Worm (Caenorhabditis elegans) whole organism, late embryonic: ENCODE measurements around the gene gen-1.

ENCODE experiments used
- C08G9.2 ChIP-seq: sonication (generic microtip); optimal IDR thresholded peaks from 2 replicates; lab custom pipeline; 2016; ENCODE audit warnings: mild to moderate bottlenecking, missing genetic modification characterization, moderate library complexity, missing compliant biosample characterization
- F13H6.1 ChIP-seq: sonication (generic microtip); optimal IDR thresholded peaks from 2 replicates; lab custom pipeline; 2016; ENCODE audit warnings: missing genetic modification characterization, missing compliant biosample characterization
- K02D7.2 ChIP-seq: sonication (generic microtip); optimal IDR thresholded peaks from 2 replicates; lab custom pipeline; 2017; ENCODE audit warnings: mild to moderate bottlenecking, missing genetic modification characterization, missing compliant biosample characterization
- T23F11.4 ChIP-seq: fragments of 200-800 bp; sonication (Bioruptor generic); optimal IDR thresholded peaks from 2 replicates; lab custom pipeline; 2018; ENCODE audit warnings: mild to moderate bottlenecking, missing genetic modification characterization, missing compliant biosample characterization
- Y22D7AL.16 ChIP-seq: sonication (generic microtip); optimal IDR thresholded peaks from 2 replicates; lab custom pipeline; 2016; ENCODE audit warnings: missing genetic modification characterization, missing compliant biosample characterization
- ahr-1 ChIP-seq: sonication (generic microtip); optimal IDR thresholded peaks from 2 replicates; lab custom pipeline; 2016; ENCODE audit warnings: missing genetic modification characterization, missing compliant biosample characterization
- ceh-30 ChIP-seq: fragments of 150-350 bp; optimal IDR thresholded peaks from 2 replicates; lab custom pipeline; 2014; ENCODE audit warnings: missing biosample characterization, missing genetic modification characterization
- ceh-45 ChIP-seq: fragments of 200-800 bp; sonication (Bioruptor generic); IDR thresholded peaks from 2 replicates; pipeline ENCODE4 v1.3.6; 2022; ENCODE audit warnings: missing genetic modification reagents, missing genetic modification characterization, missing compliant biosample characterization
- ceh-9 ChIP-seq: sonication (generic microtip); optimal IDR thresholded peaks from 2 replicates; lab custom pipeline; 2016; ENCODE audit warnings: mild to moderate bottlenecking, missing genetic modification characterization, inconsistent platforms, missing compliant biosample characterization
- che-1 ChIP-seq: sonication (generic microtip); optimal IDR thresholded peaks from 2 replicates; lab custom pipeline; 2016; ENCODE audit warnings: mild to moderate bottlenecking, missing genetic modification characterization, missing compliant biosample characterization
- elt-2 ChIP-seq: sonication (generic microtip); optimal IDR thresholded peaks from 2 replicates; lab custom pipeline; 2016; ENCODE audit warnings: missing genetic modification reagents, missing genetic modification characterization, missing compliant biosample characterization
- ets-4 ChIP-seq: sonication (generic microtip); optimal IDR thresholded peaks from 2 replicates; lab custom pipeline; 2016; ENCODE audit warnings: missing genetic modification characterization, missing compliant biosample characterization
- fkh-6 ChIP-seq: sonication (generic microtip); optimal IDR thresholded peaks from 2 replicates; lab custom pipeline; 2016; ENCODE audit warnings: missing genetic modification characterization, missing compliant biosample characterization
- gmeb-2 ChIP-seq: sonication (generic microtip); optimal IDR thresholded peaks from 2 replicates; lab custom pipeline; 2016; ENCODE audit warnings: missing genetic modification characterization, inconsistent platforms, missing compliant biosample characterization
- hlh-15 ChIP-seq: sonication (generic microtip); optimal IDR thresholded peaks from 2 replicates; lab custom pipeline; 2016; ENCODE audit warnings: missing genetic modification characterization, missing compliant biosample characterization
- hlh-6 ChIP-seq: sonication (generic microtip); optimal IDR thresholded peaks from 2 replicates; lab custom pipeline; 2016; ENCODE audit warnings: missing genotype, missing genetic modification characterization, missing compliant biosample characterization
- lim-6 ChIP-seq: sonication (generic microtip); optimal IDR thresholded peaks from 2 replicates; lab custom pipeline; 2016; ENCODE audit warnings: missing genetic modification characterization, missing compliant biosample characterization
- mec-3 ChIP-seq: sonication (generic microtip); optimal IDR thresholded peaks from 2 replicates; lab custom pipeline; 2016; ENCODE audit warnings: borderline replicate concordance, missing genetic modification characterization, missing compliant biosample characterization
- nhr-11 ChIP-seq: fragments of 150-350 bp; optimal IDR thresholded peaks from 2 replicates; lab custom pipeline; 2014; ENCODE audit warnings: missing biosample characterization, missing genetic modification characterization
- npax-4 ChIP-seq: sonication (generic microtip); optimal IDR thresholded peaks from 2 replicates; lab custom pipeline; 2016; ENCODE audit warnings: missing genetic modification characterization, missing compliant biosample characterization
- pag-3 ChIP-seq: sonication (generic microtip); optimal IDR thresholded peaks from 2 replicates; lab custom pipeline; 2016; ENCODE audit warnings: missing compliant biosample characterization, missing genetic modification characterization, borderline replicate concordance
- pax-1 ChIP-seq: fragments of 150-350 bp; optimal IDR thresholded peaks from 2 replicates; lab custom pipeline; 2014; ENCODE audit warnings: missing biosample characterization, missing genetic modification characterization
- pha-2 ChIP-seq: sonication (generic microtip); optimal IDR thresholded peaks from 2 replicates; lab custom pipeline; 2017; ENCODE audit warnings: mild to moderate bottlenecking, missing genetic modification characterization, missing compliant biosample characterization
- ref-2 ChIP-seq: sonication (generic microtip); optimal IDR thresholded peaks from 2 replicates; lab custom pipeline; 2016; ENCODE audit warnings: missing genetic modification characterization, missing compliant biosample characterization
- rnt-1 ChIP-seq: sonication (generic microtip); optimal IDR thresholded peaks from 2 replicates; lab custom pipeline; 2016; ENCODE audit warnings: missing genetic modification characterization, missing compliant biosample characterization
- sdc-2 ChIP-seq: sonication (generic microtip); optimal IDR thresholded peaks from 2 replicates; lab custom pipeline; 2016; ENCODE audit warnings: missing genotype, missing genetic modification characterization, missing compliant biosample characterization
- sox-2 ChIP-seq: fragments of 200-800 bp; sonication (Bioruptor generic); IDR thresholded peaks from 2 replicates; pipeline ENCODE4 v1.3.6; 2022; ENCODE audit warnings: missing genetic modification reagents, missing genetic modification characterization, missing compliant biosample characterization
- sox-4 ChIP-seq: sonication (generic microtip); optimal IDR thresholded peaks from 2 replicates; lab custom pipeline; 2017; ENCODE audit warnings: mild to moderate bottlenecking, missing genetic modification characterization, inconsistent platforms, missing compliant biosample characterization
- syd-9 ChIP-seq: sonication (generic microtip); optimal IDR thresholded peaks from 2 replicates; lab custom pipeline; 2016; ENCODE audit warnings: mild to moderate bottlenecking, missing genetic modification characterization, moderate library complexity, missing compliant biosample characterization
- tbx-2 ChIP-seq: sonication (generic microtip); optimal IDR thresholded peaks from 2 replicates; lab custom pipeline; 2016; ENCODE audit warnings: missing genetic modification characterization, missing compliant biosample characterization
- tbx-7 ChIP-seq: sonication (generic microtip); optimal IDR thresholded peaks from 2 replicates; lab custom pipeline; 2016; ENCODE audit warnings: missing genotype, missing genetic modification characterization, missing compliant biosample characterization
- ttx-3 ChIP-seq: sonication (generic microtip); optimal IDR thresholded peaks from 2 replicates; lab custom pipeline; 2016; ENCODE audit warnings: missing genetic modification reagents, missing genetic modification characterization, missing compliant biosample characterization
- unc-3 ChIP-seq, 2 experiments: fragments of 200-800 bp in 1 of 2; sonication (Bioruptor generic) in 1 of 2; sonication (generic microtip) in 1 of 2; conservative IDR thresholded peaks in 1 of 2; optimal IDR thresholded peaks in 1 of 2; 2 replicates each; pipeline versions ENCODE4 v1.3.6 to Lab custom; 2016 to 2022; ENCODE audit warnings: missing compliant biosample characterization in 2 of 2, missing genetic modification characterization in 2 of 2, missing genetic modification reagents in 1 of 2
- unc-86 ChIP-seq: sonication (generic microtip); optimal IDR thresholded peaks from 2 replicates; lab custom pipeline; 2016; ENCODE audit warnings: missing genetic modification characterization, missing compliant biosample characterization
- ztf-16 ChIP-seq: sonication (generic microtip); optimal IDR thresholded peaks from 2 replicates; lab custom pipeline; 2017; ENCODE audit warnings: missing genetic modification characterization, missing compliant biosample characterization

gen-1 gene

ce11 chrIII:6248064-6248687 lies at the start of gene gen-1, which contains the start of gene stt-3:
gen-1 (minus strand) TSS chrIII:6248158.
stt-3 (plus strand) TSS chrIII:6248637.
- TF ChIP-seq pag-3 (tag; lab: Kevin White, UChicago) (no peak), unc-3 (GFP tag; conservative IDR thresholded peaks at IDR 0.05; lab: Robert Waterston, UW) (no peak), unc-3 (tag; optimal IDR thresholded peaks at IDR 0.05; lab: Kevin White, UChicago) (no peak), F13H6.1 (tag; lab: Kevin White, UChicago) (no peak), nhr-11 (tag; lab: Kevin White, UChicago) (no peak), lim-6 (tag; lab: Kevin White, UChicago) (no peak), mec-3 (tag; lab: Kevin White, UChicago) (no peak), T23F11.4 (GFP tag; lab: Kevin White, UChicago) (no peak), pha-2 (tag; lab: Kevin White, UChicago) (no peak), unc-86 (tag; lab: Kevin White, UChicago) (no peak), ref-2 (tag; lab: Kevin White, UChicago) (no peak), hlh-6 (no peak), sox-4 (tag; lab: Kevin White, UChicago) (no peak), gmeb-2 (tag; lab: Kevin White, UChicago) (no peak), tbx-2 (no peak), hlh-15 (tag; lab: Kevin White, UChicago) (no peak), K02D7.2 (tag; lab: Kevin White, UChicago) (no peak), ceh-30 (no peak)

- TF ChIP-seq syd-9 (tag; lab: Kevin White, UChicago) = no peak
- no peak for TF ChIP-seq tbx-2
- no peak for TF ChIP-seq npax-4 (tag; lab: Kevin White, UChicago)
- TF ChIP-seq ztf-16 (tag; lab: Kevin White, UChicago) = no peak
- no peak for TF ChIP-seq nhr-11 (tag; lab: Kevin White, UChicago)
- no peak for TF ChIP-seq pag-3 (tag; lab: Kevin White, UChicago)
- TF ChIP-seq ceh-45 = no peak
- TF ChIP-seq lim-6 (tag; lab: Kevin White, UChicago) = no peak
- TF ChIP-seq sdc-2 = no peak
- TF ChIP-seq fkh-6 = no peak
- TF ChIP-seq Y22D7AL.16 (tag; lab: Kevin White, UChicago) = no peak
- TF ChIP-seq ttx-3 (tag; lab: Kevin White, UChicago) = no peak
- TF ChIP-seq tbx-7 (tag; lab: Kevin White, UChicago) = no peak
- TF ChIP-seq rnt-1 (tag; lab: Kevin White, UChicago) = no peak
- TF ChIP-seq mec-3 (tag; lab: Kevin White, UChicago) = no peak
- TF ChIP-seq, all 69 proteins: peak for 0
Measured at ce11 chrIII:6297599-6297998, 49.6 kb upstream of the gen-1 start.

DNA sequence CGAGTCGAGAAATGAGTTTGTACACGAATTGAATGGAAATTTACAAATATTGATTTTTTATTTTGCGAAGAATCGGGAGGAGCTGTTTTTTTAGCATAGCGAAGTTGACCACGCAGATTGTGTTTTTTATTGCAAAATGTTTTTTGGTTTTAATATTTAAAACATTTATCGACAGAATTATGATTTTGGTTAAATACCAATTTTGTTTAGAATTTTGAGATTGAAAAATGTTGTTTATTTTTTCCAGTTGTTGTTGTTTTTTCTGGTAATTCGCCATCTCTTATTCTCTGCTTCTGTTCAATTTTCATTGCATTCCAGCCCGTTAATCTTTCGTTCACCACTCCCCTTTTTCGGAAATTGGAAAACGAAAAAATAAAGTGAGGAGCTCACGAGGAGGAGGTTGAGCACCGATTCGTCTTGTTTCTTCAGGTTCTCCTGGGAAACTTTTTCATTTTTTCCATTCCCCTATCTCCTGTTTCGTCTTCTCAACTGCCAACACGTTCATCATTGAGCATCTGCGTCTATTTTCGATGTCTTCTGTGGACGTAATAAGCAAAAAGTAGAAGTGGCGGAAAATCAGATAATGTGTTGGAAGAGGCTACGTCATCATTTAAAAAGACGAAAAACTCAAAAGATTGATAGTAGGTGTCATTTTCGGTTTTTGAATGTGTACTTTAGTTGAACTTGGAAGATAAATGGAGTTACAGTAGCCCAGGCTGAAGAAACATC lies 48.2 kb upstream of the gen-1 start, which contains the start of gene F47D12.7:
F47D12.7 (minus strand) TSS at position 51 of the 729 bp plus-strand sequence.
- no peak for TF ChIP-seq gmeb-2 (tag; lab: Kevin White, UChicago)
- no peak for TF ChIP-seq ceh-9 (tag; lab: Kevin White, UChicago)
- no peak for TF ChIP-seq elt-2 (tag; lab: Kevin White, UChicago)
- TF ChIP-seq unc-86 (tag; lab: Kevin White, UChicago) = no peak
- no peak for TF ChIP-seq pax-1 (tag; lab: Kevin White, UChicago)
- TF ChIP-seq unc-3 (GFP tag; conservative IDR thresholded peaks at IDR 0.05; lab: Robert Waterston, UW) = no peak
- TF ChIP-seq unc-3 (tag; optimal IDR thresholded peaks at IDR 0.05; lab: Kevin White, UChicago) = no peak
- TF ChIP-seq ets-4 (tag; lab: Kevin White, UChicago) = no peak

DNA sequence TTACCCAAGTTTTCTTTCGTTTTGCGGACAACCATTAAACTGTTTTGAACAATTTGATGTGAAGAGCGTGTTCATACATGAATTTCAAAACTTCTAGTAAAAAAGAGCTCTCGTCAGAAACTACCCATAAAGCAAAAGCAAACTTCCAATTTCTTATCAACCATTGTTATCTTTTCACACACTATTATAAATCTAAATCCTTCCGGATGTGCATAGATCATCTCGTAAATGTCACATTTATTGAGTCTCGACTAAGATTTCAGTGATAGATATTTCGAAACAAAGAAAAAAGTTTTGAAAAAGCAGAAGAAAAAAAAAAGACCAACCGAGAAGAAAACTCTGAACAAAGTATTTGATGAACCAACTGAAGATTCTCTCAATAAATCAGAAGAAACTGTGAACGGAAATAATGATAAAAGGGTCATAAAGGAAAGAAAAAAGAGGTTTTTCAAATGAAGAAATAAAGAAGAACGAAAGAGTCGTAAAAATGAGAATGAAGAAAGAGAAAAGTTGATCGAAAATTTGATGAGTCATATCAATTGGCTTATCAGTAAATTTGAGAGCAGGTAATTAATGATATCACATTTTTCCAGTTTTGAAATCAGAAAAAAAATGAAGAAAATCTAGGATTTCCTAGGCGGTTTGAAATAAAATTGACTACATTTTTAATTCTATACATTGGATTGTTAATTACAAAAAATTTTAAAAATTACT lies 42.7 kb upstream of the gen-1 start:
- no peak for TF ChIP-seq C08G9.2 (tag; lab: Kevin White, UChicago)
- no peak for TF ChIP-seq che-1 (tag; lab: Kevin White, UChicago)
- TF ChIP-seq sox-2 = no peak
- TF ChIP-seq ahr-1 (tag; lab: Kevin White, UChicago) = no peak
- no peak for TF ChIP-seq tbx-2
- no peak for TF ChIP-seq pha-2 (tag; lab: Kevin White, UChicago)
- no peak for TF ChIP-seq hlh-15 (tag; lab: Kevin White, UChicago)
- no peak for TF ChIP-seq npax-4 (tag; lab: Kevin White, UChicago)
- TF ChIP-seq, all 69 proteins: peak for 0
